Worm (Caenorhabditis elegans): Measurements from ENCODE around the gene W02D7.6.

W02D7.6 gene

DNA sequence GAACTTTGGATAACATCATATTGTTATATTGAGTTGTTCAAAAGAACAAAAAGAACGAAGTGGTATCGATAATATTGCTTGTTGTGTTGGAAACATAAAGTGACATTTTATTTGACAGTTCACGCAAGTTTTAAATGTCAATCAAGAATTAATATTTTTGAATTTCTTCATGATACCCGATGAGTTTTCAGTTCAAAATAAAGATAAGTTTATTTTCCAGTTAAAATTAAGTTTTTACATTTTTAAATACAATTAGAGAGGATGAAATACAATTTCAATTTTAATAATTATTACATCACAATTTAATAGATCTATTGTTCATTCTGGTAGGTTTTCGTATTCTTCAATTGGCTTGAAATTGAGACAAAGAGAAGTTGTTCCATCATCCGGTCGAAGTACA is 3.8 kb downstream of the W02D7.6 start, which contains the start of gene W02D7.4:
TSS of gene W02D7.4 (minus strand) at position 101 of the 400 bp plus-strand sequence.
- no peak for TF ChIP-seq tbx-2 (tag; optimal IDR thresholded peaks at IDR 0.05)

DNA sequence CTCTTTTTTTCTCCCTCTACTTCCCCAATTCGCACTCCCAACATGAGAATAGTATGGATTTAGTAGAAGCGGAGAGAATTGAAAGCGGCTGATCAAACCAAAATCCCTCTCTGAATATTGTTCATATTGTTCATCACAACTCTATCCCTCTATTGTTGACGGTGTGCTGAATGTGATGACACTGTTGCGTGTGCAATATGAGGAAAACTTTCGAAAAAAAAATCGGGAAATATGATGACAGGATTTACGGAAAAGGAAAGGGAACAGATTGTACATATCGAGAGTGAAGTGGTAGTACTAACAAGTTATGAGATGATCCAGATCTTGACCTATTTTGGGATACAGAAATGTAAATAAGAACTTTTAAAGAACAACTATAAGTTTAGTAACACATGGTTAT is 5.4 kb downstream of the W02D7.6 start, which contains the start of gene smex-1:
TSS of gene smex-1 (minus strand) at position 101 of the 400 bp plus-strand sequence.
- TF ChIP-seq zip-5 (tag; optimal IDR thresholded peaks at IDR 0.05) (no peak), hlh-13 (GFP tag; optimal IDR thresholded peaks at IDR 0.05) (no peak)

DNA sequence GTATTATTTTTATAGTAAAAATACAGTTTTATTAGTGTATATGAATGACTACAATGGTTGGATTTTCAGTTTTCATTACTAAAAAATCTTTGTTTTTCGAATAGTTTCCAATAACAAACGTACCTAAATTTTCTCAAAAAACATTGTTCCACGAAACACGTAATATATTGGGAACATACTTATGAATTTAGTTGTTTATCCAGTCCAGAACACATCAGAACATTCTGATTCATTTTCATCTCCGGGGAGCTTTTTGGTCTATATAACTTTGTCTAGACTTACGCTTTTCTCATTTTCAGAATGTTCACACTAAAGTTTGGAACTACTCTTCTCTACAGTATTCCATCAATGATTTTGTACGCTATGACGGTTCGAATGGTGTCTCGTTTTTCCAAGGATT is 9.5 kb downstream of the W02D7.6 start, which contains the start of gene srg-33:
TSS of gene srg-33 (plus strand) at position 301 of the 400 bp plus-strand sequence.
- no peak for TF ChIP-seq T23F11.4 (GFP tag; optimal IDR thresholded peaks at IDR 0.05)
- TF ChIP-seq fkh-10 (GFP tag; optimal IDR thresholded peaks at IDR 0.05), result no peak
- no peak for TF ChIP-seq nhr-232 (tag; optimal IDR thresholded peaks at IDR 0.05)
- no peak for TF ChIP-seq pha-2 (tag; optimal IDR thresholded peaks at IDR 0.05)
- TF ChIP-seq nhr-11 (tag; optimal IDR thresholded peaks at IDR 0.05), result no peak
- no peak for TF ChIP-seq lim-6 (tag; optimal IDR thresholded peaks at IDR 0.05)
- no peak for TF ChIP-seq F13H6.1 (tag; optimal IDR thresholded peaks at IDR 0.05)
- no peak for TF ChIP-seq ceh-34 (tag; optimal IDR thresholded peaks at IDR 0.05)
- TF ChIP-seq mec-3 (tag; optimal IDR thresholded peaks at IDR 0.05; ENCODE audit: borderline replicate concordance), result no peak
- TF ChIP-seq odd-2 (tag; optimal IDR thresholded peaks at IDR 0.05), result no peak
- TF ChIP-seq K02D7.2 (tag; optimal IDR thresholded peaks at IDR 0.05), result no peak
- no peak for TF ChIP-seq pag-3 (tag; optimal IDR thresholded peaks at IDR 0.05; ENCODE audit: borderline replicate concordance)
- TF ChIP-seq ref-2 (tag; optimal IDR thresholded peaks at IDR 0.05), result no peak
- no peak for TF ChIP-seq tbx-2 (tag; optimal IDR thresholded peaks at IDR 0.05)
- TF ChIP-seq dmd-4 (tag; optimal IDR thresholded peaks at IDR 0.05; ENCODE audit: borderline replicate concordance), result no peak
- TF ChIP-seq ttx-3 (tag; optimal IDR thresholded peaks at IDR 0.05), result no peak
- no peak for TF ChIP-seq unc-42 (tag; optimal IDR thresholded peaks at IDR 0.05)
- TF ChIP-seq npax-4 (tag; optimal IDR thresholded peaks at IDR 0.05), result no peak
- TF ChIP-seq hlh-30 (tag; optimal IDR thresholded peaks at IDR 0.05; ENCODE audit: insufficient read depth), result no peak

DNA sequence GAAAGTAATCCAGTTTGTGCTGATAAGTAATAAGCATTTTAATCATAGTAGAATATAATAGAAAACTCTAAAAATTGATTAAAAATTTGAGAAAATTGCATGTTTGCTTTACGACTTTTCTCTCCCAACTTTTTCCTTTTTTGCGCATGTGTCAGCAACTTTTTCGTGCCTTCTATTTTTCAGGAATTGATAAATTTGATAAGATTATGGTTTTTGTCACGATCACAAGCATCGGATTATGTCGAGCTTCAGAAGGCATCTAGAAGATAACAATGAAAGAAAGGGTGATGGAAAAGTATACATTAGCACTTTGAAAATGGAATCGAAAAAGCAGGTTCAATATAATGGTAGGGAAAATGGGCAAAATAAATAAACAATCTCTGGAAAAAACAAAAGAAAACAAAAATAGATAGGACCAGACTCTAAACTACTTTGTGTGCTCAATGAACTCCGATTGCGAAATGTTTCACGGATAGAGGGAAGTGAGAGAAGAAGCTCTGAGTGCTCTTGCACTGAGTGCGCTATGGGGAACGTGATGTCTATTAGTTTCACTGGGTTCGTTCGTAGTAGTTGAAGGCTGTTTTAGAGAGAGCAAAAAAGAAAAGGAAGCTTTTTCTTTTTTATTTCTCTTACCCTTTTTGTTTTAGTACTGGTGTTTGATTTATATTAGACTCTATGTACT is 13.0 kb downstream of the W02D7.6 start:
- TF ChIP-seq sox-4 (tag; optimal IDR thresholded peaks at IDR 0.05), result no peak

DNA sequence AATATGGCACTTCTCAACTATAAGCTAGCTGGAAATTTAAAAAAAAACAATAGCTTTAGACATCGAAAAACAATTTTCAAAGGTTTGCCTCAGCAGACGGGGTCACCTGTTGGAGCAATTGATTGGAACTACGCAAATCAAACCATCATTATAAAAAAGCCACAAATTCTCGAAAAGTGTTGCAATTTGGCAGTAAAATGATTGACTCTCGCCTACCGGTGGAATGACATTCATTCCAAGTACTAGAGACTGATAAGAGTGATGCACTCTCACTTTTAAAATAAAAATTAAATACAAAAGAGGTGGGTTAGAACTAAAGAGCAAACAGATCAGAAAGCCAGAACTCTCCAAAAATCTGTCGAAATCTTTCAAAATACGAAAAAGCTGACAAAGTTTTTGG is 15.9 kb downstream of the W02D7.6 start:
- TF ChIP-seq sox-4 (tag; optimal IDR thresholded peaks at IDR 0.05) (no peak), fkh-10 (GFP tag; optimal IDR thresholded peaks at IDR 0.05) (no peak)

DNA sequence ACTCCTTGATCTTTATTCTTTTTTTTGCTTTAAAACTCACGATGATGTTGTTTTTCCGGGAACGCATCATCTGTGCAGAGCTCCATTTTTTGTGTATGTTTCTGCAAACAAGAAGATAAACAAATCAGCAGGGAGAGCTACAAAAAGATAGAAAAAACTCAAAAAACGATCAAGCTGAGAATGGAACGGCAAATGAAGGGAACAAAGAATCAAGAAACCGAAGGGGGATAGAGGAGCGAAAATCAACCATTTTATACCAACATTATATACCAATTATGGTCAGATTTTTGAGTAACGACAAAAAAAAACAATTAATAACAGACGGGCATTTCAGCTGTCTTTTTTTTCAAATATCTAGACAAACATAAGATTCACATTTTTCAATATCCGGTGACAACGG is 16.5 kb downstream of the W02D7.6 start, which contains the start of gene slc-17.5:
TSS of gene slc-17.5 (minus strand) at position 101 of the 400 bp plus-strand sequence.
- TF ChIP-seq elt-4 (tag; optimal IDR thresholded peaks at IDR 0.05) (no peak), hlh-13 (GFP tag; optimal IDR thresholded peaks at IDR 0.05) (no peak), nhr-232 (tag; optimal IDR thresholded peaks at IDR 0.05) (no peak), ttx-3 (tag; optimal IDR thresholded peaks at IDR 0.05) (no peak), pqm-1 (tag; optimal IDR thresholded peaks at IDR 0.05) (no peak), sox-4 (tag; optimal IDR thresholded peaks at IDR 0.05) (no peak), madf-2 (tag; optimal IDR thresholded peaks at IDR 0.05) (no peak), tbx-2 (tag; optimal IDR thresholded peaks at IDR 0.05) (no peak), pros-1 (tag; optimal IDR thresholded peaks at IDR 0.05) (no peak), unc-55 (GFP tag; optimal IDR thresholded peaks at IDR 0.05) (no peak), nhr-11 (tag; optimal IDR thresholded peaks at IDR 0.05) (no peak), ceh-45 (GFP tag; IDR thresholded peaks at IDR 0.05) (no peak), gmeb-2 (tag; optimal IDR thresholded peaks at IDR 0.05) (no peak), fkh-10 (GFP tag; optimal IDR thresholded peaks at IDR 0.05) (no peak), rnt-1 (tag; optimal IDR thresholded peaks at IDR 0.05) (no peak), sox-2 (GFP tag; IDR thresholded peaks at IDR 0.05) (no peak), che-1 (tag; optimal IDR thresholded peaks at IDR 0.05) (no peak), ztf-16 (tag; optimal IDR thresholded peaks at IDR 0.05) (no peak), ceh-24 (tag; optimal IDR thresholded peaks at IDR 0.05) (no peak)

Measured in whole organism, late embryonic.